Worm (Caenorhabditis elegans): ENCODE measurements around the gene osm-12.

ce11 chrIII:12205271-12205670, 2.9 kb upstream of the osm-12 start:
- TF ChIP-seq ama-1 (optimal IDR thresholded peaks at IDR 0.05) (no peak), tbx-11 (GFP tag; IDR thresholded peaks at IDR 0.05) (no peak), flt-1 (GFP tag; IDR thresholded peaks at IDR 0.05) (no peak), tbx-37 (GFP tag; conservative IDR thresholded peaks at IDR 0.05) (no peak), hnd-1 (tag; optimal IDR thresholded peaks at IDR 0.05) (no peak)
